Fruit fly (Drosophila melanogaster) S2 (cell line): Measurements from ENCODE around the gene Past1.

Experiments used
- CG8478 ChIP-seq: fragments of >200 bp; optimal IDR thresholded peaks from 2 replicates; lab custom pipeline; 2018
- CTCF ChIP-seq, 2 experiments: fragments of >200 bp; optimal IDR thresholded peaks; 2 replicates each; lab custom pipeline; 2018

Gene Past1

dm6 chr3R:12697022-12697421, at the start of gene Past1:
Past1 (plus strand) TSS chr3R:12697322.
- TF ChIP-seq CTCF (optimal IDR thresholded peaks at IDR 0.05; lab: Kevin White, UChicago) (no peak), CG8478 (lab: Kevin White, UChicago) (no peak)

dm6 chr3R:12647348-12647747, 49.8 kb upstream of the Past1 start:
- no peak for TF ChIP-seq CG8478 (lab: Kevin White, UChicago)
- no peak for TF ChIP-seq CTCF (optimal IDR thresholded peaks at IDR 0.05; lab: Kevin White, UChicago)

- no peak for TF ChIP-seq CG8478 (lab: Kevin White, UChicago)
- TF ChIP-seq CTCF (optimal IDR thresholded peaks at IDR 0.05; lab: Kevin White, UChicago): no peak
These were observed 49.2 kb upstream of the Past1 start, which contains the start of gene Dtg for dm6 chr3R:12647954-12648353. Dtg (plus strand) TSS chr3R:12648058.

- TF ChIP-seq CG8478 (lab: Kevin White, UChicago) (no peak), CTCF (optimal IDR thresholded peaks at IDR 0.05; lab: Kevin White, UChicago) (no peak)
These were observed 47.8 kb upstream of the Past1 start for dm6 chr3R:12649099-12650029.

dm6 chr3R:12650537-12650936, 46.6 kb upstream of the Past1 start:
- no peak for TF ChIP-seq CG8478 (lab: Kevin White, UChicago)
- peak; percentile 67 to 77 for TF ChIP-seq CTCF (optimal IDR thresholded peaks at IDR 0.05; lab: Kevin White, UChicago)

dm6 chr3R:12652736-12653135, 44.4 kb upstream of the Past1 start:
- TF ChIP-seq CG8478 (lab: Kevin White, UChicago) (no peak), CTCF (optimal IDR thresholded peaks at IDR 0.05; lab: Kevin White, UChicago) (no peak)

- TF ChIP-seq CTCF (optimal IDR thresholded peaks at IDR 0.05; lab: Kevin White, UChicago) (no peak), CG8478 (lab: Kevin White, UChicago) (no peak)
These were observed 43.4 kb upstream of the Past1 start for dm6 chr3R:12653511-12654252.

- no peak for TF ChIP-seq CTCF (optimal IDR thresholded peaks at IDR 0.05; lab: Kevin White, UChicago)
- TF ChIP-seq CG8478 (lab: Kevin White, UChicago): no peak
These were observed 42.9 kb upstream of the Past1 start, which contains the start of gene CG6225 for dm6 chr3R:12654253-12654623. CG6225 (plus strand) TSS chr3R:12654577.

- no peak for TF ChIP-seq CTCF (optimal IDR thresholded peaks at IDR 0.05; lab: Kevin White, UChicago)
- TF ChIP-seq CG8478 (lab: Kevin White, UChicago): no peak
These were observed 40.1 kb upstream of the Past1 start for dm6 chr3R:12656946-12657566.

- TF ChIP-seq CTCF (optimal IDR thresholded peaks at IDR 0.05; lab: Kevin White, UChicago) (no peak), CG8478 (lab: Kevin White, UChicago) (no peak)
These were observed 34.6 kb upstream of the Past1 start, which contains the start of gene CG14395 for dm6 chr3R:12662531-12662930. CG14395 (plus strand) TSS chr3R:12662831.

dm6 chr3R:12666206-12666834, 30.8 kb upstream of the Past1 start:
- TF ChIP-seq CG8478 (lab: Kevin White, UChicago) (no peak), CTCF (optimal IDR thresholded peaks at IDR 0.05; lab: Kevin White, UChicago) (no peak)

- TF ChIP-seq CG8478 (lab: Kevin White, UChicago) (no peak), CTCF (optimal IDR thresholded peaks at IDR 0.05; lab: Kevin White, UChicago) (no peak)
These were observed 23.0 kb upstream of the Past1 start, which contains the start of gene Gnmt for dm6 chr3R:12674041-12674623. Gnmt (plus strand) TSS chr3R:12674608.

dm6 chr3R:12676160-12676559, 21.0 kb upstream of the Past1 start, which contains the start of gene CG43630:
CG43630 (minus strand) TSS chr3R:12676260.
- TF ChIP-seq CG8478 (lab: Kevin White, UChicago) (no peak), CTCF (optimal IDR thresholded peaks at IDR 0.05; lab: Kevin White, UChicago) (no peak)
